Worm (Caenorhabditis elegans): ENCODE data around the gene Y25C1A.13.

DNA sequence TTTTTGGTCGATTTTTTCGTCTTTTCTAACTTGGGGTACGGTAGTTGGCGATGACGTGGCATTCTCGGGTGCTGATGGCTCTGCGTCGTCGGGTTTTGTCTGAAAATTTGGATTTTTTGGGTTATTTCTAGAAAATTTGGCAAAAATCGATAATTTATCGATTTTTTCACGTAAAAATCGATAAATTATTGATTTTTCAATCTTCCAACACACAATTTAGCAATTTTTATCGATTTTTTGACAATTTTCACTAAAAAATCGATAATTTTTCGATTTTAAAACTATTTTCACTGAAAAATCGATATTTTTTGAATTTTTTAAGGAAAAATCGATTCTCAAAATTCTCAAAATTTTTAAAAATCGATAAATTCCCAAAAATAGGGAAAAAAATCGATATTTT, 48.2 kb downstream of the Y25C1A.13 start:
- no peak for TF ChIP-seq lin-39 (tag; optimal IDR thresholded peaks at IDR 0.05)
- TF ChIP-seq aly-2 (tag; optimal IDR thresholded peaks at IDR 0.05) = no peak
- no peak for TF ChIP-seq zag-1 (tag; optimal IDR thresholded peaks at IDR 0.05)
- TF ChIP-seq ZK546.5 (tag; optimal IDR thresholded peaks at IDR 0.05) = no peak
- TF ChIP-seq nhr-11 (tag; optimal IDR thresholded peaks at IDR 0.05) = no peak
- no peak for TF ChIP-seq fkh-10 (GFP tag; optimal IDR thresholded peaks at IDR 0.05)
- TF ChIP-seq R02D3.7 (tag; optimal IDR thresholded peaks at IDR 0.05) = no peak
- TF ChIP-seq nhr-12 (tag; optimal IDR thresholded peaks at IDR 0.05) = no peak
- no peak for TF ChIP-seq nhr-25 (tag; optimal IDR thresholded peaks at IDR 0.05)
- TF ChIP-seq nhr-23 (tag; optimal IDR thresholded peaks at IDR 0.05) = no peak
- no peak for TF ChIP-seq fkh-2 (tag; optimal IDR thresholded peaks at IDR 0.05)
- no peak for TF ChIP-seq nhr-237 (tag; optimal IDR thresholded peaks at IDR 0.05)
- no peak for TF ChIP-seq pha-4 (tag; optimal IDR thresholded peaks at IDR 0.05)

Data from whole organism, L3 larva.